Fruit fly (Drosophila melanogaster) whole organism: ENCODE measurements around the gene CG33688.

ENCODE experiments used
- CG8478 ChIP-seq: fragments of >200 bp; optimal IDR thresholded peaks from 2 replicates; lab custom pipeline; 2018; ENCODE audit warnings: inconsistent platforms
- Dll ChIP-seq: fragments of >200 bp; optimal IDR thresholded peaks from 2 replicates; lab custom pipeline; 2017
- EcR ChIP-seq, 2 experiments: fragments of >200 bp; optimal IDR thresholded peaks; 2 replicates each; lab custom pipeline; 2017; ENCODE audit warnings: missing biosample characterization in 2 of 2, missing genetic modification characterization in 2 of 2, missing genetic modification reagents in 2 of 2
- psq ChIP-seq: fragments of >200 bp; optimal IDR thresholded peaks from 2 replicates; lab custom pipeline; 2017
- usp ChIP-seq: fragments of >200 bp; optimal IDR thresholded peaks from 2 replicates; lab custom pipeline; 2017; ENCODE audit warnings: missing biosample characterization, missing genetic modification characterization, mixed read lengths

DNA sequence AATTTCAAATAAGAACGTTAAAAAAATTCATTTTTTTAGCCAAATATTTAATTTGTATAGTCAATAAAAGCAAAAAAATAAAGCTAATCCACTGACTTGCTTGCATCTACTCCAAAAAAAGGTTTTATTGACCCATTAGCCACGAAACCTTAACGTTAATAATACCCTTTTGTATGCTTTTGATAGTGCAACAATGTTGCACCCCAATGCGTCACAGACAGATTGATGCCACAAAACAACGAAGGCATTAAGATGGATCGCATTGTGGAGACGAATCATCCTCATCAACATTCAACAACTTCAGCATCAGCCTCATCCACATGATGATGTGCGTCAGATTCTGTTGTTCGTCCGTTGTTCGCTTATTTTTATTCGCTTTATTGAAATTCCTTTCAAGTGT is 16.4 kb downstream of the CG33688 start:
- no peak for TF ChIP-seq EcR (GFP tag; optimal IDR thresholded peaks at IDR 0.05; lab: Kevin White, UChicago)
- no peak for TF ChIP-seq CG8478 (lab: Kevin White, UChicago)
- TF ChIP-seq psq (lab: Kevin White, UChicago), result no peak
- TF ChIP-seq Dll (lab: Kevin White, UChicago), result no peak
- no peak for TF ChIP-seq usp
